Fruit fly (Drosophila melanogaster) whole organism, adult: ENCODE results near the gene pnt.

Source experiments
- CG1620 ChIP-seq: fragments of 200-800 bp; sonication (Bioruptor generic); optimal IDR thresholded peaks from 2 replicates; lab custom pipeline; 2016; ENCODE audit warnings: missing biosample characterization, missing genetic modification characterization
- CG7101 ChIP-seq: fragments of 200-800 bp; sonication (Bioruptor generic); optimal IDR thresholded peaks from 2 replicates; lab custom pipeline; 2018; ENCODE audit warnings: missing biosample characterization, mild to moderate bottlenecking, missing genetic modification characterization, moderate library complexity
- Clk ChIP-seq: fragments of 200-800 bp; sonication (Bioruptor generic); optimal IDR thresholded peaks from 2 replicates; lab custom pipeline; 2017; ENCODE audit warnings: missing biosample characterization, missing genetic modification characterization
- kay ChIP-seq: fragments of 200-800 bp; sonication (Bioruptor generic); peaks from one replicate; lab custom pipeline; 2016; ENCODE audit warnings: missing biosample characterization, missing genetic modification characterization, borderline replicate concordance

DNA sequence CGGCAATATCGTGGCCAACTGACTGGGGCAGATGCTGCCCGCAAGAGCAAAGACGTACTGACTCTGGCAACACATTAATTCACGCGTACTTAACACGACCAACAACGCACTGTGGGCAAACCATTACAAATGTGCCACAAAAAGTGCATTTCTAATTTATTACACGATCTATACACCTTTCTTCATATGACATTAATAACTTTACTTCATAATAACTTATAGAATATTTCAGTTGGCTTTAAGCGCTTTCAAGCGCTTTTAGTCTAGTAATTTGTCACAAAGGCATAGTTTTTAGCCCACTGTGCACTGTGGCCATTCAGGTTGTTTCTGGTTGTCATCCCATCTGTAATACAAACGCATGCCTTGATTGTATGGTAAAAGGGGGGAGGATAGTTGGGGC lies 22.3 kb upstream of the pnt start:
- TF ChIP-seq CG1620 (GFP tag; lab: Kevin White, UChicago) (no peak), CG7101 (tag; lab: Kevin White, UChicago) (no peak), Clk (GFP tag; lab: Kevin White, UChicago) (no peak), kay (GFP tag; lab: Kevin White, UChicago) (no peak)
